Fruit fly (Drosophila melanogaster): ENCODE measurements around the gene Irp-1A.
A peak's percentile ranks its signal among the peaks of the same experiment; 100 is the strongest.

Irp-1A gene

dm6 chr3R:22753600-22753894 lies 29.2 kb upstream of the Irp-1A start (continued):
- TF ChIP-seq CG6683 (GFP tag; optimal IDR thresholded peaks at IDR 0.05) (no peak), slbo (GFP tag; IDR thresholded peaks at IDR 0.05) (no peak), Dref (GFP tag; IDR thresholded peaks at IDR 0.05) (no peak), tx (GFP tag; optimal IDR thresholded peaks at IDR 0.05) (no peak), CG1647 (GFP tag; optimal IDR thresholded peaks at IDR 0.05) (no peak), CG8478 (optimal IDR thresholded peaks at IDR 0.05) (no peak), rib (GFP tag; IDR thresholded peaks at IDR 0.05) (no peak), CG7987 (GFP tag; optimal IDR thresholded peaks at IDR 0.05) (peak; percentile 52), caup (GFP tag; optimal IDR thresholded peaks at IDR 0.05; ENCODE audit: severe bottlenecking) (no peak), pum (GFP tag; optimal IDR thresholded peaks at IDR 0.05) (no peak), ap (GFP tag; IDR thresholded peaks at IDR 0.05) (no peak), CG4617 (GFP tag; optimal IDR thresholded peaks at IDR 0.05; ENCODE audit: borderline replicate concordance) (no peak), CG10366 (GFP tag; IDR thresholded peaks at IDR 0.05) (no peak), Fer2 (tag; optimal IDR thresholded peaks at IDR 0.05) (no peak), kay (GFP tag; optimal IDR thresholded peaks at IDR 0.05) (no peak), H2.0 (GFP tag; IDR thresholded peaks at IDR 0.05) (no peak), Hr3 (GFP tag; optimal IDR thresholded peaks at IDR 0.05) (no peak), ac (GFP tag; optimal IDR thresholded peaks at IDR 0.05) (no peak), CG8089 (GFP tag; optimal IDR thresholded peaks at IDR 0.05) (no peak), Adf1 (GFP tag; IDR thresholded peaks at IDR 0.05) (no peak), Pdp1 (GFP tag; optimal IDR thresholded peaks at IDR 0.05) (no peak), Neu2 (GFP tag; optimal IDR thresholded peaks at IDR 0.05; ENCODE audit: borderline replicate concordance) (no peak), HLHmδ (GFP tag; optimal IDR thresholded peaks at IDR 0.05) (peak; percentile 50), CG2678 (tag; optimal IDR thresholded peaks at IDR 0.05) (no peak), CG12155 (GFP tag; optimal IDR thresholded peaks at IDR 0.05) (no peak), CG11247 (GFP tag; IDR thresholded peaks at IDR 0.05) (no peak), CG15696 (tag; optimal IDR thresholded peaks at IDR 0.05) (no peak), chinmo (GFP tag; IDR thresholded peaks at IDR 0.05; ENCODE audit: partially characterized antibody) (peak; percentile 98), CG4360 (GFP tag; IDR thresholded peaks at IDR 0.05) (no peak), Eip74EF (GFP tag; optimal IDR thresholded peaks at IDR 0.05) (no peak), TFAM (GFP tag; optimal IDR thresholded peaks at IDR 0.05) (no peak), Spps (tag; optimal IDR thresholded peaks at IDR 0.05) (no peak), Bteb2 (GFP tag; optimal IDR thresholded peaks at IDR 0.05) (no peak), mirr (GFP tag; optimal IDR thresholded peaks at IDR 0.05) (peak; percentile 70), abd-A (tag; optimal IDR thresholded peaks at IDR 0.05) (peak; percentile 44), amos (GFP tag; IDR thresholded peaks at IDR 0.05; ENCODE audit: partially characterized antibody) (no peak), Ada2b (GFP tag; IDR thresholded peaks at IDR 0.05) (no peak), CG14667 (GFP tag; IDR thresholded peaks at IDR 0.05) (no peak), ftz-f1 (GFP tag; optimal IDR thresholded peaks at IDR 0.05) (peak; percentile 1), CG13894 (tag; optimal IDR thresholded peaks at IDR 0.05) (no peak), unpg (GFP tag; optimal IDR thresholded peaks at IDR 0.05) (no peak), Kr (GFP tag; optimal IDR thresholded peaks at IDR 0.05) (no peak), scrt (GFP tag; optimal IDR thresholded peaks at IDR 0.05) (no peak), ab (GFP tag; optimal IDR thresholded peaks at IDR 0.05) (no peak), CG6765 (GFP tag; optimal IDR thresholded peaks at IDR 0.05) (no peak), pros (GFP tag; optimal IDR thresholded peaks at IDR 0.05) (peak; percentile 1), onecut (GFP tag; IDR thresholded peaks at IDR 0.05) (peak; percentile 72), CG8359 (GFP tag; optimal IDR thresholded peaks at IDR 0.05; ENCODE audit: borderline replicate concordance) (no peak), CG12219 (GFP tag; optimal IDR thresholded peaks at IDR 0.05) (no peak), CG12769 (tag; optimal IDR thresholded peaks at IDR 0.05) (peak; percentile 27), Xbp1 (GFP tag; optimal IDR thresholded peaks at IDR 0.05) (no peak), CG8924 (tag; optimal IDR thresholded peaks at IDR 0.05) (no peak)
